Fruit fly (Drosophila melanogaster): ENCODE data around the gene osi.

- TF ChIP-seq pan (optimal IDR thresholded peaks at IDR 0.05): no peak
- TF ChIP-seq psq (optimal IDR thresholded peaks at IDR 0.05): no peak
- TF ChIP-seq EcR (GFP tag; optimal IDR thresholded peaks at IDR 0.05): no peak
Measured at dm6 chr2L:16859566-16859965, 28.2 kb downstream of the osi start.
